Worm (Caenorhabditis elegans) whole organism, early embryonic: ENCODE data around the gene F58F6.5.
A peak's percentile ranks its signal among the peaks of the same experiment; 100 is the strongest.

ENCODE experiments used
- B0310.2 ChIP-seq: sonication (generic microtip); optimal IDR thresholded peaks from 2 replicates; lab custom pipeline; 2016; ENCODE audit warnings: mild to moderate bottlenecking, missing genetic modification characterization, missing compliant biosample characterization
- F13C5.2 ChIP-seq: sonication (generic microtip); optimal IDR thresholded peaks from 2 replicates; lab custom pipeline; 2017; ENCODE audit warnings: mild to moderate bottlenecking, missing genetic modification characterization, inconsistent platforms, missing compliant biosample characterization
- aly-1 ChIP-seq: sonication (generic microtip); optimal IDR thresholded peaks from 2 replicates; lab custom pipeline; 2016; ENCODE audit warnings: missing genetic modification characterization, missing compliant biosample characterization
- ama-1 ChIP-seq: fragments of 150-350 bp; optimal IDR thresholded peaks from 2 replicates; lab custom pipeline; 2014
- ceh-13 ChIP-seq: fragments of 200-800 bp; sonication (Bioruptor generic); optimal IDR thresholded peaks from 2 replicates; lab custom pipeline; 2018; ENCODE audit warnings: mild to moderate bottlenecking, missing genetic modification characterization, missing compliant biosample characterization
- ceh-36 ChIP-seq: sonication (generic microtip); optimal IDR thresholded peaks from 2 replicates; lab custom pipeline; 2016; ENCODE audit warnings: missing genetic modification characterization, inconsistent platforms, missing compliant biosample characterization
- ets-7 ChIP-seq: sonication (generic microtip); optimal IDR thresholded peaks from 2 replicates; lab custom pipeline; 2016; ENCODE audit warnings: missing genotype, missing genetic modification characterization, missing compliant biosample characterization
- flt-1 ChIP-seq: fragments of 200-800 bp; sonication (Bioruptor generic); IDR thresholded peaks from 2 replicates; pipeline ENCODE4 v1.3.6; 2022; ENCODE audit warnings: missing genetic modification characterization, missing compliant biosample characterization
- hmbx-1 ChIP-seq: sonication (generic microtip); optimal IDR thresholded peaks from 2 replicates; lab custom pipeline; 2016; ENCODE audit warnings: mild to moderate bottlenecking, missing genetic modification characterization, missing compliant biosample characterization
- hmg-4 ChIP-seq: fragments of 200-800 bp; sonication (Bioruptor generic); optimal IDR thresholded peaks from 2 replicates; lab custom pipeline; 2018; ENCODE audit warnings: mild to moderate bottlenecking, missing genetic modification characterization, missing compliant biosample characterization
- hnd-1 ChIP-seq: sonication (generic microtip); optimal IDR thresholded peaks from 2 replicates; lab custom pipeline; 2016; ENCODE audit warnings: missing genetic modification characterization, missing compliant biosample characterization
- pes-1 ChIP-seq: fragments of 200-800 bp; sonication (Bioruptor generic); IDR thresholded peaks from 2 replicates; pipeline ENCODE4 v1.3.6; 2022; ENCODE audit warnings: missing genetic modification reagents, missing genetic modification characterization, missing compliant biosample characterization
- scrt-1 ChIP-seq: fragments of 200-800 bp; sonication (Bioruptor generic); IDR thresholded peaks from 2 replicates; pipeline ENCODE4 v1.3.6; 2022; ENCODE audit warnings: missing genetic modification characterization, missing compliant biosample characterization
- sea-1 ChIP-seq: fragments of 200-800 bp; sonication (Bioruptor generic); conservative IDR thresholded peaks from 2 replicates; pipeline ENCODE4 v1.3.6; 2022; ENCODE audit warnings: missing genetic modification characterization, missing compliant biosample characterization
- tbx-11 ChIP-seq: fragments of 200-800 bp; sonication (Bioruptor generic); IDR thresholded peaks from 2 replicates; pipeline ENCODE4 v1.3.6; 2022; ENCODE audit warnings: missing genetic modification characterization, missing compliant biosample characterization
- tbx-37 ChIP-seq: fragments of 200-800 bp; sonication (Bioruptor generic); conservative IDR thresholded peaks from 2 replicates; pipeline ENCODE4 v1.3.6; 2022; ENCODE audit warnings: missing genetic modification reagents, missing genetic modification characterization, missing compliant biosample characterization
- tra-4 ChIP-seq: sonication (generic microtip); optimal IDR thresholded peaks from 2 replicates; lab custom pipeline; 2017; ENCODE audit warnings: missing genetic modification characterization, missing compliant biosample characterization

F58F6.5 gene

DNA sequence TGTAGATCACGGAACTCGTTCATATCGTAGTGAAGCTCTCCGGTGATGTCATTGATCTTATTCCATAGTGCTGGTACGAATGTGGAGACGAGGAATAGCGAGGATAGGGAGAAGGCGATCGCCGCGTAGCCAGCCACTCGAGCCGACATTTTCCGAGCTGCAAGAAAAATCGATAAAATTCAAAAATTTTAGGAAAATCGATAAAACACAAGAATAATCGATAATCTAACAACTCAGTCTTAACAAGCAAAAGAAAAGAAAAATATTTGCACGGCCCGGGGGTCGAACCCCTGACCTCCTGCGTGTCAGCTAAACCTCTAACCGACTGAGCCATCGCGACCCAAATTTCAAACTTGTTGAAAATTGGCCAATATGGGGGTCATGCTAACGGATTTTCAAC, 11.7 kb downstream of the F58F6.5 start, which contains the start of gene col-104:
Gene col-104 (minus strand): TSS at position 159 of the 400 bp plus-strand sequence.
- TF ChIP-seq flt-1 (no peak), aly-1 (tag; lab: Kevin White, UChicago) (no peak)

DNA sequence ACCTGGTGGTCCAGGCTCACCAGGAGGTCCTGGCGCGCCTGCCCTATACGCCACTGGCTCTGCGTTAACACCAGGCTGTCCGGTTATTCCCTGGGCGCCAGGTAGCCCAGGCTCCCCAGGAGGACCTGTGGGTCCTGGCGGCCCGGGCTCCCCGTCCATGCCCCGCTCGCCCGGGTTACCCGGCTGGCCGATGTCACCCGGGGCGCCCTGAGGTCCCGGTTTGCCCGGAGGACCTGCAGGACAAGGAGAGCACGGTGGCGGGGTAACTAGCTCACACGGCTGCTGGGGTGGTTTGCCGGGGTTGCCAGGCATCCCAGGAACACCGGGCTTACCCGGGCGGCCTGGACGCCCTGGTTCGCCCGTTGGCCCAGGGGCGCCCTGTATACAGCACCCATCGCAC, 14.6 kb downstream of the F58F6.5 start:
- peak; percentile 17 for TF ChIP-seq aly-1 (tag; lab: Kevin White, UChicago)
- no peak for TF ChIP-seq scrt-1 (GFP tag; lab: Robert Waterston, UW)
- TF ChIP-seq ets-7 = no peak
- TF ChIP-seq tbx-37 (GFP tag; lab: Robert Waterston, UW) = no peak
- 0 out of 2 replicates have a peak, but pooled peaks have one; percentile 40 for TF ChIP-seq pes-1 (GFP tag; lab: Robert Waterston, UW)
- TF ChIP-seq ceh-13 (GFP tag; lab: Kevin White, UChicago) = no peak
- no peak for TF ChIP-seq hmbx-1 (tag; lab: Kevin White, UChicago)
- TF ChIP-seq sea-1 (GFP tag; lab: Robert Waterston, UW) = no peak
- TF ChIP-seq ama-1 (lab: Kevin White, UChicago) = no peak
- no peak for TF ChIP-seq tra-4 (tag; lab: Kevin White, UChicago)
- TF ChIP-seq hnd-1 = no peak

DNA sequence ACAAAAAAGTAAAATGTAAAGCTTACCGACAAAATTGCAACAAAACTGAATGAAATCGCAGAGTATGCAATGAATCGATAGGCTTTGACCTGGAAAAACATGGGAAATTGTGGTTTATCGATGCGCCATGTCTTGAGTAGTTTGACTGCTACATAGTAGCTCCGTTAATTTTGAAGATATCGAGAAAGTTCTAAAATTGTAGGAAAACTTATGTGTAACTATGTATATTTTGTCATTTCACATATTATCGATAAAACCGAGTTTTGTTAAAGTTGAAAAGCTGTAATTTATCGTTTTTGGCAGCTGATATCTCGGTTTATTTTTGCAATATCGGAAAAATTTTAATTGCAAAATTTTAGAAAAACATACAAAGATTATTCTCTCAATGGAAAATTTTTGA, 15.6 kb downstream of the F58F6.5 start, which contains the start of gene col-105:
Gene col-105 (minus strand): TSS at position 101 of the 400 bp plus-strand sequence.
- TF ChIP-seq scrt-1 (GFP tag; lab: Robert Waterston, UW) = no peak
- TF ChIP-seq hmg-4 (GFP tag; lab: Kevin White, UChicago) = no peak

DNA sequence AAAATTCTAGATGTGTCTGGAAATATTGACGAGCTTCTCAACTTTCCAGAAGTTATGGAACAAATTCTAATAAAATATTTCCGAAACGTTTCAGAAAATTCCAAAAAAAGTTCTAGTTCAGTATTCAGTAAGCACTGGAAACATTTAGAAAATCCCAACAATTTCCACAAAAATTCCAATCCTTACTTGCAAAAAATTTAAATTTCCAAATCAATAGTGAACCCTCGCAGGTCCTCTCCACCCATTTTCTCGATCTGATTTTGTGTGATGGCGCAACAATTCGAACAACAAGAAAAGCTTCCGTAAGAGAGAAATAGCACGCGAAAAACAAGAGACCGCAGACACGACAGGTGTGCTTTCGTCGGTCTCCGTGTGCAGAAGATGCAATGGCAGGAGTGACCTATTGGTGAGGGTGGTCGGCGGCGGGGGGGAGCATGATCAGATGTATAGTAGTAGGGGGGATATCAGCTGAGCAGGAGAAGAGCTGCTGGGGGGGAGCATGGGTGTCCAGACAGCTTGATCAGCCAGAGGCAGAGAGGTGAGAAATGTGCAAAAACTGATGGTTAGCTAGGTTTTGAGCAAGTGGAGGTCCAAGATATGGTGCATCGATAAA, 18.2 kb downstream of the F58F6.5 start:
- TF ChIP-seq tra-4 (tag; lab: Kevin White, UChicago) = no peak
- TF ChIP-seq hmg-4 (GFP tag; lab: Kevin White, UChicago) = peak; percentile 52

DNA sequence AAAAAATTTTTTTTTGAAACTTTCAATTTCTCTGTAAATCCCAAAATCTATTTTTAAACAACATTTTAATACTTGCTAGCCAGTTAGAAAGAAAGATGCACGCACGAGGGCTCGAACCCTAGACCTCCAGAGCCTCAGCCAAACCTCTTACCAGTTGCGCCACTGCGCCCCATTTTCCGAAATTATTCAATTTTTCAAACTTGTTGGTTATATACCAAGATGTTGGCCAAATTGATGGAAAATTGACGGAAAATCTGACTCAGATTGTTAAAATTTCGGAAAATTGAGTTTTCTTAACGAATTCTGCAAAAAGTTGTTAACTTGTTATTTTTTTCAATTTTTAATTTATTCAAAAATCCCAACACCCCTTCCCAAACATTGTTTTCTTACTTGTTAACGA, 22.3 kb downstream of the F58F6.5 start:
- TF ChIP-seq hnd-1 (no peak), sea-1 (GFP tag; lab: Robert Waterston, UW) (no peak), aly-1 (tag; lab: Kevin White, UChicago) (no peak), ceh-13 (GFP tag; lab: Kevin White, UChicago) (no peak), F13C5.2 (no peak), pes-1 (GFP tag; lab: Robert Waterston, UW) (no peak), tbx-11 (GFP tag; lab: Robert Waterston, UW) (no peak), ama-1 (lab: Kevin White, UChicago) (no peak), tra-4 (tag; lab: Kevin White, UChicago) (no peak), tbx-37 (GFP tag; lab: Robert Waterston, UW) (no peak), scrt-1 (GFP tag; lab: Robert Waterston, UW) (no peak), B0310.2 (tag; lab: Kevin White, UChicago) (no peak), flt-1 (no peak), hmg-4 (GFP tag; lab: Kevin White, UChicago) (no peak), hmbx-1 (tag; lab: Kevin White, UChicago) (no peak), ceh-36 (no peak), ets-7 (no peak)

DNA sequence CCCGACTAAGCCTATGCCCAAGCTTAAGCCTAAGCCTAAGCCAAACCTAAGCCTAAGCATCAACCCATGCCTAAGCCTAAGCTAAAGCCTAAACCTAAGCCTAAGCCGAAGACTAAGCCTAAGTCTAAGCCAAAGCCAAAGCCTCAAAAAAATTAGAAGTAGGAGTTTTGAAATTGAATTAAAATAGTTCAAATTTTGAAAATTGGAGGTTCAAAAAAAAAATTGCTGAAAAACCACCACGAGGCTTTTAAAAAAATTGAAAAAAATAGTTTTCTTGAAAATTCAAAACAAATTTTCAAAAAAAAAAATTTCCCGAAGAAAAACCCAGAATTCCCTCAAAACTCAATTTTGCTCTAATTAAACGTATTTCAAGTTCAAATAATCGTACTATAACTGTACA, 23.6 kb downstream of the F58F6.5 start:
- TF ChIP-seq tra-4 (tag; lab: Kevin White, UChicago) = no peak

DNA sequence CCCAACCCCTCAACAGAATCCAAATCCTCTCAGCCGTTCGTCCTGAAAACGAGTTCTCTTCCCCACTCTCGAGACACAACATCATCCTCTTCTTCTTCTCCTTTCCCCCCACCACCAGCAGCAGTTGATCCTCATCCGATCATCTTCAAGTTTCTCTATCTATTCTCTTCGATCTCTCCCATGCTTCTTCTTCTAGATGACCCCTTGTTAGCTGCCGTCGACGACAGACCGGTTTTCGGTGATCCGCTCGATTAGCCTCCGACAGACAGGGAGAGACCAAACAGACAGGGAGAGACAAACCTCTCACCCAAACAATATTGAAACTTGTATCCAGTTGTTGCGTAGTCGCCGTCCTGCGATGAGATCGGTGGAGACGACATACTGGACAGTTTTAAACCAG, 27.8 kb downstream of the F58F6.5 start:
- TF ChIP-seq tbx-11 (GFP tag; lab: Robert Waterston, UW) (no peak), F13C5.2 (no peak), pes-1 (GFP tag; lab: Robert Waterston, UW) (no peak), scrt-1 (GFP tag; lab: Robert Waterston, UW) (no peak), ama-1 (lab: Kevin White, UChicago) (no peak), ets-7 (no peak), aly-1 (tag; lab: Kevin White, UChicago) (no peak)

DNA sequence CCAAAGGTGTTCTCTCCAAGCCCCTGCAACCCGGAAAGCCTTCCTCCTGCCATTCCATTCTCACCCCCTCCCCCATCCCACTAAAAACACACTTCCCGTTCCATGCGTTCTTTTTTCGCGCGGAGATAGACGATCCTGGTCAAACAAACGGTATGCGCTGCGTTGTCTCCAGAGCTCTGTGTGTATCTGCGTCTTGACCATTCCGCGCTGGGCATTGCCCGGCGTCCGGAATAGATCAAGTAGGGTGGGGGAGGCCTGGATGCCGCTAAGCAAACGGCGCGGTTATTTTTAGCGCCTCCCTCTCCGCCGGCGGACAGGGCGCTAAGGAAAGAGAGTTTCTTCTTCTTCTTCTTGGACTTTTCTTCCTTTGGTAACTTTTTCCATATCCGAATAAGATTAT, 31.8 kb downstream of the F58F6.5 start:
- TF ChIP-seq flt-1 (no peak), hnd-1 (no peak), ets-7 (no peak), ceh-13 (GFP tag; lab: Kevin White, UChicago) (no peak), hmbx-1 (tag; lab: Kevin White, UChicago) (no peak), tbx-11 (GFP tag; lab: Robert Waterston, UW) (no peak), hmg-4 (GFP tag; lab: Kevin White, UChicago) (no peak), sea-1 (GFP tag; lab: Robert Waterston, UW) (no peak), F13C5.2 (no peak), B0310.2 (tag; lab: Kevin White, UChicago) (no peak), pes-1 (GFP tag; lab: Robert Waterston, UW) (no peak), ceh-36 (no peak), aly-1 (tag; lab: Kevin White, UChicago) (no peak), scrt-1 (GFP tag; lab: Robert Waterston, UW) (no peak), tra-4 (tag; lab: Kevin White, UChicago) (no peak), ama-1 (lab: Kevin White, UChicago) (no peak), tbx-37 (GFP tag; lab: Robert Waterston, UW) (no peak)

DNA sequence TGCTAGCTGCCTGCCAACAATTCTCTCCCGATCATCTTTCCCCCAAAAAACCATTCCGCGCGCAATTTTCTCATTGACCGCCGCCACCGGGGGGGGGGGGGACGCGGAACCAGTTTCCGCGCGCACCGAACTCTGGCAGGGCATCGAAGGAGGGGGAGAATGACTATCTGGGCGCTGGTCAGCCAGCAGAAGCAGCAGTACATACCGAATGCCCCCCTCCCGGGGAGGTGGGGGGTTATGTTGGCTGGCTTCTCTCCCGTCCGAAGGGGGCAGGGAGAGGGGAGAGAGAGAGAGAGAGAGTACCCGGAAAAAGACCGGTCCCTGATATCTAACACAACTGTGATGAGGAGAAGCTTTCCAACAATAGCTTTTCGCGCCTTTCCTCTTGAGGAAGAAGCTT, 34.2 kb downstream of the F58F6.5 start:
- no peak for TF ChIP-seq B0310.2 (tag; lab: Kevin White, UChicago)
- TF ChIP-seq sea-1 (GFP tag; lab: Robert Waterston, UW) = peak; percentile 54; the same call in 1 of the 2 replicates
- peak; percentile 18; the same call in 1 of the 2 replicates for TF ChIP-seq scrt-1 (GFP tag; lab: Robert Waterston, UW)
- no peak for TF ChIP-seq hnd-1
- TF ChIP-seq aly-1 (tag; lab: Kevin White, UChicago) = no peak
- TF ChIP-seq hmg-4 (GFP tag; lab: Kevin White, UChicago) = peak; percentile 16
- no peak for TF ChIP-seq ceh-13 (GFP tag; lab: Kevin White, UChicago)
- TF ChIP-seq flt-1 = no peak
- TF ChIP-seq hmbx-1 (tag; lab: Kevin White, UChicago) = no peak
- no peak for TF ChIP-seq tbx-11 (GFP tag; lab: Robert Waterston, UW)
- TF ChIP-seq tra-4 (tag; lab: Kevin White, UChicago) = no peak
- no peak for TF ChIP-seq ets-7
- TF ChIP-seq ama-1 (lab: Kevin White, UChicago) = no peak
- no peak for TF ChIP-seq F13C5.2
- TF ChIP-seq ceh-36 = no peak
- TF ChIP-seq pes-1 (GFP tag; lab: Robert Waterston, UW) = no peak
- TF ChIP-seq tbx-37 (GFP tag; lab: Robert Waterston, UW) = peak; percentile 3; the same call in 1 of the 2 replicates
